Worm (Caenorhabditis elegans) whole organism, L4 larva: Measurements from ENCODE around the gene ekl-5.
A peak's percentile ranks its signal among the peaks of the same experiment; 100 is the strongest.

Source experiments
- F49E8.2 ChIP-seq: sonication (generic microtip); optimal IDR thresholded peaks from 2 replicates; lab custom pipeline; 2016; ENCODE audit warnings: missing compliant biosample characterization, mild to moderate bottlenecking, missing genetic modification characterization, borderline replicate concordance
- T20F7.1 ChIP-seq: fragments of 200-800 bp; sonication (Bioruptor generic); optimal IDR thresholded peaks from 2 replicates; lab custom pipeline; 2018; ENCODE audit warnings: mild to moderate bottlenecking, missing genetic modification characterization, missing compliant biosample characterization
- T26A8.4 ChIP-seq: fragments of 200-800 bp; sonication (Bioruptor generic); IDR thresholded peaks from 2 replicates; pipeline ENCODE4 v1.3.6; 2022; ENCODE audit warnings: missing genetic modification characterization, missing compliant biosample characterization
- aha-1 ChIP-seq: fragments of 150-350 bp; peaks from one replicate; lab custom pipeline; 2014; ENCODE audit warnings: missing biosample characterization, missing genetic modification characterization
- aly-2 ChIP-seq: sonication (generic microtip); optimal IDR thresholded peaks from 2 replicates; lab custom pipeline; 2018; ENCODE audit warnings: missing biosample characterization, missing genetic modification characterization
- ama-1 ChIP-seq: fragments of 150-350 bp; optimal IDR thresholded peaks from 2 replicates; lab custom pipeline; 2014; ENCODE audit warnings: inconsistent platforms, mixed read lengths
- ceh-20 ChIP-seq: fragments of 200-800 bp; sonication (Bioruptor generic); IDR thresholded peaks from 2 replicates; pipeline ENCODE4 v1.3.6; 2022; ENCODE audit warnings: missing genetic modification reagents, missing genetic modification characterization, missing compliant biosample characterization
- ceh-28 ChIP-seq: fragments of 150-350 bp; optimal IDR thresholded peaks from 2 replicates; lab custom pipeline; 2014; ENCODE audit warnings: missing biosample characterization, missing genetic modification reagents, missing genetic modification characterization
- ceh-82 ChIP-seq: sonication (generic microtip); optimal IDR thresholded peaks from 2 replicates; lab custom pipeline; 2017; ENCODE audit warnings: missing biosample characterization, missing genetic modification characterization
- cey-2 ChIP-seq: sonication (generic microtip); optimal IDR thresholded peaks from 3 replicates; lab custom pipeline; 2017; ENCODE audit warnings: missing genetic modification characterization, mild to moderate bottlenecking, missing compliant biosample characterization, antibody characterized with exemption, borderline replicate concordance; ENCODE audit not compliant: insufficient read depth
- dmd-9 ChIP-seq: fragments of 200-800 bp; sonication (Bioruptor generic); IDR thresholded peaks from 2 replicates; pipeline ENCODE4 v1.3.6; 2022; ENCODE audit warnings: missing genetic modification reagents, missing genetic modification characterization, missing compliant biosample characterization
- duxl-1 ChIP-seq: sonication (generic microtip); optimal IDR thresholded peaks from 2 replicates; lab custom pipeline; 2016; ENCODE audit warnings: mild to moderate bottlenecking, missing genetic modification characterization, moderate library complexity, missing compliant biosample characterization; ENCODE audit not compliant: poor library complexity
- dve-1 ChIP-seq: sonication (generic microtip); optimal IDR thresholded peaks from 2 replicates; lab custom pipeline; 2017; ENCODE audit warnings: antibody characterized with exemption, mild to moderate bottlenecking, missing genetic modification characterization, missing compliant biosample characterization; ENCODE audit not compliant: insufficient read depth
- egl-27 ChIP-seq: sonication (generic microtip); optimal IDR thresholded peaks from 3 replicates; lab custom pipeline; 2017; ENCODE audit warnings: missing biosample characterization, missing genetic modification reagents, missing genetic modification characterization
- gei-8 ChIP-seq: fragments of 200-800 bp; sonication (Bioruptor generic); optimal IDR thresholded peaks from 2 replicates; lab custom pipeline; 2018; ENCODE audit warnings: mild to moderate bottlenecking, missing genetic modification characterization, missing compliant biosample characterization
- hlh-11 ChIP-seq: fragments of 200-800 bp; sonication (Bioruptor generic); optimal IDR thresholded peaks from 2 replicates; lab custom pipeline; 2018; ENCODE audit warnings: mild to moderate bottlenecking, missing genetic modification characterization, missing compliant biosample characterization
- lin-38 ChIP-seq: fragments of 200-800 bp; sonication (Bioruptor generic); IDR thresholded peaks from 2 replicates; pipeline ENCODE4 v1.3.6; 2022; ENCODE audit warnings: missing genetic modification reagents, missing genetic modification characterization, missing compliant biosample characterization
- lir-3 ChIP-seq: sonication (generic microtip); optimal IDR thresholded peaks from 2 replicates; lab custom pipeline; 2016; ENCODE audit warnings: mild to moderate bottlenecking, missing genetic modification characterization, missing compliant biosample characterization
- madf-5 ChIP-seq, 2 experiments: fragments of 200-800 bp; sonication (Bioruptor generic); IDR thresholded peaks; 2 replicates each; pipeline ENCODE4 v1.3.6; 2022; ENCODE audit warnings: missing compliant biosample characterization in 2 of 2, missing genetic modification characterization in 2 of 2
- mep-1 ChIP-seq: fragments of 150-350 bp; sonication (generic microtip); optimal IDR thresholded peaks from 3 replicates; lab custom pipeline; 2014; ENCODE audit warnings: missing biosample characterization, missing genetic modification characterization
- mes-2 ChIP-seq: sonication (generic microtip); optimal IDR thresholded peaks from 2 replicates; lab custom pipeline; 2016; ENCODE audit warnings: missing genotype, mild to moderate bottlenecking, missing genetic modification characterization, missing compliant biosample characterization; ENCODE audit not compliant: poor library complexity, severe bottlenecking
- mxl-2 ChIP-seq: fragments of 200-800 bp; sonication (Bioruptor generic); conservative IDR thresholded peaks from 2 replicates; pipeline ENCODE4 v1.3.6; 2022; ENCODE audit warnings: missing genetic modification reagents, missing genetic modification characterization, missing compliant biosample characterization
- nhr-10 ChIP-seq: fragments of 150-350 bp; optimal IDR thresholded peaks from 2 replicates; lab custom pipeline; 2014; ENCODE audit warnings: missing biosample characterization, missing genetic modification characterization
- nhr-111 ChIP-seq: fragments of 200-800 bp; sonication (Bioruptor generic); optimal IDR thresholded peaks from 2 replicates; lab custom pipeline; 2018; ENCODE audit warnings: mild to moderate bottlenecking, missing genetic modification characterization, missing compliant biosample characterization
- nhr-28 ChIP-seq: fragments of 150-350 bp; optimal IDR thresholded peaks from 2 replicates; lab custom pipeline; 2014; ENCODE audit warnings: missing biosample characterization, missing genetic modification characterization
- nhr-41 ChIP-seq: fragments of 200-800 bp; sonication (Bioruptor generic); IDR thresholded peaks from 2 replicates; pipeline ENCODE4 v1.3.6; 2022; ENCODE audit warnings: missing genetic modification reagents, missing genetic modification characterization, missing compliant biosample characterization
- nhr-48 ChIP-seq: sonication (generic microtip); optimal IDR thresholded peaks from 2 replicates; lab custom pipeline; 2016; ENCODE audit warnings: mild to moderate bottlenecking, missing genetic modification characterization, missing compliant biosample characterization
- pqm-1 ChIP-seq: sonication (generic microtip); optimal IDR thresholded peaks from 2 replicates; lab custom pipeline; 2017; ENCODE audit warnings: missing biosample characterization, missing genetic modification characterization
- rbr-2 ChIP-seq: sonication (generic microtip); optimal IDR thresholded peaks from 2 replicates; lab custom pipeline; 2016; ENCODE audit warnings: missing genotype, missing genetic modification characterization, missing compliant biosample characterization
- tra-1 ChIP-seq: fragments of 200-800 bp; sonication (Bioruptor generic); IDR thresholded peaks from 2 replicates; pipeline ENCODE4 v1.3.6; 2022; ENCODE audit warnings: missing genetic modification reagents, missing genetic modification characterization, missing compliant biosample characterization
- unc-62 ChIP-seq, 3 experiments: fragments of 150-350 bp in 1 of 3; sonication (generic microtip); optimal IDR thresholded peaks in 2 of 3; peaks in 1 of 3; 1 replicate in 1 of 3; 2 replicates in 2 of 3; lab custom pipeline; 2014 to 2017; ENCODE audit warnings: missing biosample characterization in 3 of 3, missing genetic modification characterization in 3 of 3, missing genetic modification reagents in 3 of 3, missing genotype in 1 of 3
- zip-11 ChIP-seq: fragments of 200-800 bp; sonication (Bioruptor generic); IDR thresholded peaks from 2 replicates; pipeline ENCODE4 v1.3.6; 2022; ENCODE audit warnings: missing genetic modification characterization, missing compliant biosample characterization
- zip-2 ChIP-seq: fragments of 150-350 bp; optimal IDR thresholded peaks from 2 replicates; lab custom pipeline; 2014; ENCODE audit warnings: missing biosample characterization, missing genetic modification characterization

ekl-5 gene

DNA sequence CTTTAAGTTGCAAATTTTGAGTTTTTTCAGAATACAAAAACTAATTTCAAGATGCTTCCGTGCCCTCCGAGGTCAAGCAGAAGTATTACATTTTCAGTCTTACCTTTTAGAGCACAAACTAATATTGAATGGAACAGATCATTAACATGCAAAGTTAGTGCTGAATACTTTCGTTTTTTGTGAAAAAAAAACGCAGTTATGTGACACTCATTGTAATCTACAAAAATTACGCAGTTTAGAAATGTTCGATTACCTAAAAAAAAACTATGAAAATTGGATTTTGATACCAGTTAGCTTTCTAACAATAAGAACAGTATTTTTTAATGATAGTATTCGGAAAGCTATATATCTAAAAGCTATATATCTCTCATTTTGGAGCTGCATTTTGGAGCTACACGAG is 24.9 kb upstream of the ekl-5 start:
- TF ChIP-seq nhr-10 (tag; lab: Kevin White, UChicago), result no peak
- TF ChIP-seq aha-1 (tag; lab: Kevin White, UChicago), result peak; percentile 92

ce11 chrX:13941296-13941695 is 24.3 kb upstream of the ekl-5 start:
- TF ChIP-seq gei-8 (GFP tag; lab: Kevin White, UChicago), result no peak
- peak; percentile 24 for TF ChIP-seq mes-2 (tag; lab: Kevin White, UChicago)
- no peak for TF ChIP-seq ceh-82 (tag; lab: Kevin White, UChicago)
- TF ChIP-seq mxl-2, result no peak
- no peak for TF ChIP-seq nhr-48
- peak; percentile 43 for TF ChIP-seq nhr-28 (tag; lab: Kevin White, UChicago)
- TF ChIP-seq rbr-2 (tag; lab: Kevin White, UChicago), result no peak
- TF ChIP-seq lir-3, result no peak
- TF ChIP-seq F49E8.2 (tag; lab: Kevin White, UChicago), result no peak
- peak; percentile 16 for TF ChIP-seq mep-1
- peak; percentile 34 for TF ChIP-seq ama-1
- 0 out of 4 replicates have a peak, but pooled peaks of 1 of the 2 experiments have one; percentile 33 for TF ChIP-seq madf-5 (GFP tag; IDR thresholded peaks at IDR 0.05; lab: Robert Waterston, UW)
- no peak for TF ChIP-seq dmd-9 (GFP tag; lab: Robert Waterston, UW)
- TF ChIP-seq duxl-1 (tag; lab: Kevin White, UChicago), result no peak
- 0 out of 2 replicates have a peak, but pooled peaks have one; percentile 4 for TF ChIP-seq tra-1 (GFP tag; lab: Robert Waterston, UW)
- no peak for TF ChIP-seq pqm-1 (tag; lab: Kevin White, UChicago)
- no peak for TF ChIP-seq dve-1
- no peak for TF ChIP-seq cey-2
- TF ChIP-seq ceh-20 (GFP tag; lab: Robert Waterston, UW), result 0 out of 2 replicates have a peak, but pooled peaks have one; percentile 34
- peak; percentile 17 for TF ChIP-seq hlh-11 (tag; lab: Kevin White, UChicago)
- no peak for TF ChIP-seq T20F7.1 (GFP tag; lab: Kevin White, UChicago)
- no peak for TF ChIP-seq nhr-41 (GFP tag; lab: Robert Waterston, UW)
- TF ChIP-seq T26A8.4 (GFP tag; lab: Robert Waterston, UW), result 0 out of 2 replicates have a peak, but pooled peaks have one; percentile 19
- no peak for TF ChIP-seq nhr-111 (GFP tag; lab: Kevin White, UChicago)
- TF ChIP-seq lin-38 (GFP tag; lab: Robert Waterston, UW), result no peak
- peak in 1 of 2 experiments; percentile 95 for TF ChIP-seq unc-62 (GFP tag; optimal IDR thresholded peaks at IDR 0.05 in 1 of 2; lab: Kevin White, UChicago)
- no peak for TF ChIP-seq unc-62 (tag; optimal IDR thresholded peaks at IDR 0.05; lab: Kevin White, UChicago)

DNA sequence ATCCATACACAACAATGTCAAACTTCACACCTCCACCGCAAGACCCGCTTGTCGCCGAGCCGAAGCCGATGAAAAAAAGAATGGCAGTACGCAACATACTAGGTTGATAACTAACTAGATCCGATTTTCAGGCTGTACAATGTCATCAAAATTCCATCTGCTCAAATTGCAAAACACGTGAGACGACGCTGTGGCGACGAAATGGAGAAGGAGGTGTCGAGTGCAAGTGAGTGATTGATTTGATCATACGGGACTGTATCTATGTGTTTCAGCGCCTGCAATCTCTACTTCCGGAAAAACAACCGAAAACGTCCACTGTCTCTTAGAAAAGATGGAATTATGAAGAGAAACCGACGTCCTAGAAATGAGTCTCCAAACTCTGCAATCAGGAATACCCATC is 23.3 kb upstream of the ekl-5 start:
- TF ChIP-seq zip-11 (GFP tag; lab: Robert Waterston, UW) (no peak), T26A8.4 (GFP tag; lab: Robert Waterston, UW) (0 out of 2 replicates have a peak, but pooled peaks have one; percentile 25), lin-38 (GFP tag; lab: Robert Waterston, UW) (no peak), aha-1 (tag; lab: Kevin White, UChicago) (peak; percentile 88), madf-5 (GFP tag; IDR thresholded peaks at IDR 0.05; lab: Robert Waterston, UW) (no peak), ceh-28 (tag; lab: Kevin White, UChicago) (no peak), nhr-28 (tag; lab: Kevin White, UChicago) (no peak)

DNA sequence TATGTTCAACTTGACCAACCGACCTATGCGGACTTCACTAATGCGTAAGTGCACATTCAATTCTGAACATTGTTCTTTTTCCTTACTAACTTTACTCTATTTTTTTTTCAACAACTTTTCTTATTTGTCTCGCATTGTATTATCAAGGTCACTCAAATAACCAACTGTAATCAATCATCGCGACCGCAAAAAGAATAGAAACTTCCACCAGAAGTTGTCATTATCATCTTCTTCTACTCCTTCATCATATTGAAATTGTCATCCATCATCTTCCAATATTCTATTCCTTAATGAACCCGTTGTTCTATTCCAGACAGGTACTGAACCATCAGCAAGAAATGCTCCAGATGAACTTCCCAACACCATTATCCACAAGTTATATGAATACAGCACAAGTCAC is 22.4 kb upstream of the ekl-5 start:
- TF ChIP-seq nhr-28 (tag; lab: Kevin White, UChicago), result peak; percentile 19
- no peak for TF ChIP-seq aly-2 (tag; lab: Kevin White, UChicago)
- TF ChIP-seq zip-2 (tag; lab: Kevin White, UChicago), result no peak
- TF ChIP-seq unc-62 (GFP tag; optimal IDR thresholded peaks at IDR 0.05 in 1 of 2; lab: Kevin White, UChicago), result peak in 1 of 2 experiments; percentile 99
- TF ChIP-seq unc-62 (tag; optimal IDR thresholded peaks at IDR 0.05; lab: Kevin White, UChicago), result no peak
- no peak for TF ChIP-seq egl-27 (tag; lab: Kevin White, UChicago)
- TF ChIP-seq, all 104 proteins: peak for 2
